Worm (Caenorhabditis elegans): ENCODE results near the gene AH10.2.

DNA sequence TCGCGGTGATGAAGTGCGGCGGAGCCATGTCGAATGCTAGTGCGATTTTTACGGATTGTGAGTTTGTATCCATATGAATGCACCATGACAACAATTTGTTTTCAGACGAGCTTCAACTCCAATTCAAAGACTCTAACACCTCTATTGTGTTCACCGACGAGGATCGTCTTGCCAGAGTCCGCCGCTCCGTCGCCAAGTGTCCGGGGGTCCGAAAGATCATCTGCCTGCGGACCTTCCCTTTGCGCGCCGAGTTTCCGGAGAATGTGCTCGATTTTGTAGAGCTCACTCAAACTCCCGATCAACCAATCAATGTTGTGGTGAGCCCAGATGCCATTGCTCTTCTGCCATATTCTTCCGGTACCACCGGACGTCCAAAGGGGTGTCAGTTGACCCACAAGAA lies 9.5 kb upstream of the AH10.2 start:
- TF ChIP-seq flt-1 (GFP tag; IDR thresholded peaks at IDR 0.05) = no peak
- TF ChIP-seq ets-7 (tag; optimal IDR thresholded peaks at IDR 0.05) = no peak
- no peak for TF ChIP-seq aly-1 (tag; optimal IDR thresholded peaks at IDR 0.05)
- no peak for TF ChIP-seq ama-1 (optimal IDR thresholded peaks at IDR 0.05)
- no peak for TF ChIP-seq B0310.2 (tag; optimal IDR thresholded peaks at IDR 0.05)
- TF ChIP-seq hmbx-1 (tag; optimal IDR thresholded peaks at IDR 0.05) = no peak
- TF ChIP-seq ceh-13 (GFP tag; optimal IDR thresholded peaks at IDR 0.05) = no peak
- no peak for TF ChIP-seq sea-1 (GFP tag; conservative IDR thresholded peaks at IDR 0.05)
- no peak for TF ChIP-seq scrt-1 (GFP tag; IDR thresholded peaks at IDR 0.05)
- no peak for TF ChIP-seq F13C5.2 (tag; optimal IDR thresholded peaks at IDR 0.05)
- no peak for TF ChIP-seq tbx-37 (GFP tag; conservative IDR thresholded peaks at IDR 0.05)
